Fruit fly (Drosophila melanogaster) whole organism, embryonic: ENCODE measurements around the gene CG17362.
A peak's percentile ranks its signal among the peaks of the same experiment; 100 is the strongest.

ENCODE experiments used
- Atf3 ChIP-seq: fragments of 200-800 bp; sonication (Bioruptor generic); optimal IDR thresholded peaks from 3 replicates; lab custom pipeline; 2016; ENCODE audit warnings: missing biosample characterization, missing genetic modification characterization
- CG11085 ChIP-seq: fragments of 200-800 bp; sonication (Bioruptor generic); IDR thresholded peaks from 2 replicates; pipeline ENCODE4 v1.3.6; 2022; ENCODE audit warnings: missing biosample characterization, missing genetic modification characterization
- CG11093 ChIP-seq: fragments of 200-800 bp; sonication (Bioruptor generic); IDR thresholded peaks from 3 replicates; pipeline ENCODE4 v1.3.6; 2022; ENCODE audit warnings: missing biosample characterization, missing genetic modification characterization
- CG11723 ChIP-seq: fragments of 200-800 bp; sonication (Bioruptor generic); optimal IDR thresholded peaks from 2 replicates; lab custom pipeline; 2017; ENCODE audit warnings: missing biosample characterization, mild to moderate bottlenecking, missing genetic modification characterization
- CG12219 ChIP-seq: fragments of 200-800 bp; sonication (Bioruptor generic); optimal IDR thresholded peaks from 3 replicates; lab custom pipeline; 2018; ENCODE audit warnings: missing biosample characterization, mild to moderate bottlenecking, missing genetic modification characterization
- CG1233 ChIP-seq: fragments of 200-800 bp; sonication (Bioruptor generic); optimal IDR thresholded peaks from 4 replicates; lab custom pipeline; 2018; ENCODE audit warnings: missing biosample characterization, mild to moderate bottlenecking, missing genetic modification characterization
- CG12659 ChIP-seq: fragments of 200-800 bp; sonication (Bioruptor generic); optimal IDR thresholded peaks from 3 replicates; lab custom pipeline; 2017; ENCODE audit warnings: mild to moderate bottlenecking, missing biosample characterization, missing genetic modification reagents, missing genetic modification characterization
- CG13624 ChIP-seq: fragments of 200-800 bp; sonication (Bioruptor generic); optimal IDR thresholded peaks from 2 replicates; lab custom pipeline; 2016; ENCODE audit warnings: missing biosample characterization, missing genetic modification characterization
- CG14014 ChIP-seq: fragments of 200-800 bp; sonication (Bioruptor generic); IDR thresholded peaks from 2 replicates; pipeline ENCODE4 v1.3.6; 2022; ENCODE audit warnings: missing biosample characterization, missing genetic modification characterization
- CG14441 ChIP-seq: fragments of 200-800 bp; sonication (Bioruptor generic); IDR thresholded peaks from 2 replicates; pipeline ENCODE4 v1.3.6; 2022; ENCODE audit warnings: missing biosample characterization, missing genetic modification characterization
- CG14860 ChIP-seq: fragments of 200-800 bp; sonication (Bioruptor generic); IDR thresholded peaks from 3 replicates; pipeline ENCODE4 v1.3.6; 2022; ENCODE audit warnings: missing biosample characterization, missing genetic modification characterization; ENCODE audit not compliant: partially characterized antibody
- CG17328 ChIP-seq: fragments of 200-800 bp; sonication (Bioruptor generic); IDR thresholded peaks from 2 replicates; pipeline ENCODE4 v1.3.6; 2022; ENCODE audit warnings: missing biosample characterization, missing genetic modification characterization
- CG17361 ChIP-seq: fragments of 200-800 bp; sonication (Bioruptor generic); IDR thresholded peaks from 3 replicates; pipeline ENCODE4 v1.3.6; 2022; ENCODE audit warnings: missing biosample characterization, missing genetic modification characterization
- CG18619 ChIP-seq: fragments of 200-800 bp; sonication (Bioruptor generic); optimal IDR thresholded peaks from 3 replicates; lab custom pipeline; 2017; ENCODE audit warnings: missing biosample characterization, mild to moderate bottlenecking, missing genetic modification characterization
- CG18764 ChIP-seq: fragments of 200-800 bp; sonication (Bioruptor generic); optimal IDR thresholded peaks from 3 replicates; lab custom pipeline; 2016; ENCODE audit warnings: missing biosample characterization, missing genetic modification characterization
- CG2199 ChIP-seq: fragments of 200-800 bp; sonication (Bioruptor generic); IDR thresholded peaks from 3 replicates; pipeline ENCODE4 v1.3.6; 2022; ENCODE audit warnings: missing biosample characterization, missing genetic modification characterization
- CG30403 ChIP-seq: fragments of 200-800 bp; sonication (Bioruptor generic); optimal IDR thresholded peaks from 3 replicates; lab custom pipeline; 2016; ENCODE audit warnings: missing biosample characterization, missing genetic modification characterization
- CG30431 ChIP-seq: fragments of 200-800 bp; sonication (Bioruptor generic); optimal IDR thresholded peaks from 2 replicates; lab custom pipeline; 2017; ENCODE audit warnings: missing biosample characterization, missing genetic modification characterization
- CG42726 ChIP-seq: fragments of 200-800 bp; sonication (Bioruptor generic); IDR thresholded peaks from 2 replicates; pipeline ENCODE4 v1.3.6; 2022; ENCODE audit warnings: missing biosample characterization, missing genetic modification characterization; ENCODE audit not compliant: partially characterized antibody
- CG7357 ChIP-seq: fragments of 200-800 bp; sonication (Bioruptor generic); IDR thresholded peaks from 3 replicates; pipeline ENCODE4 v1.3.6; 2022; ENCODE audit warnings: missing biosample characterization, missing genetic modification characterization
- CG8388 ChIP-seq: fragments of 200-800 bp; sonication (Bioruptor generic); optimal IDR thresholded peaks from 2 replicates; lab custom pipeline; 2019; ENCODE audit warnings: missing biosample characterization, mild to moderate bottlenecking, missing genetic modification characterization, moderate library complexity
- CG9932 ChIP-seq: fragments of 200-800 bp; sonication (Bioruptor generic); IDR thresholded peaks from 2 replicates; pipeline ENCODE4 v1.3.6; 2022; ENCODE audit warnings: missing biosample characterization, missing genetic modification characterization
- Chrac-16 ChIP-seq: fragments of 200-800 bp; sonication (Bioruptor generic); optimal IDR thresholded peaks from 3 replicates; lab custom pipeline; 2016; ENCODE audit warnings: missing biosample characterization, missing genetic modification characterization
- Hmx ChIP-seq: fragments of 200-800 bp; sonication (Bioruptor generic); optimal IDR thresholded peaks from 2 replicates; lab custom pipeline; 2016; ENCODE audit warnings: missing biosample characterization, missing genetic modification characterization
- Jarid2 ChIP-seq: fragments of 200-800 bp; sonication (Bioruptor generic); optimal IDR thresholded peaks from 3 replicates; lab custom pipeline; 2017; ENCODE audit warnings: mild to moderate bottlenecking, missing biosample characterization, missing genetic modification reagents, missing genetic modification characterization
- Nf-YB ChIP-seq: fragments of 200-800 bp; sonication (Bioruptor generic); optimal IDR thresholded peaks from 3 replicates; lab custom pipeline; 2019; ENCODE audit warnings: missing biosample characterization, mild to moderate bottlenecking, missing genetic modification characterization, moderate library complexity
- Six4 ChIP-seq: fragments of 200-800 bp; sonication (Bioruptor generic); optimal IDR thresholded peaks from 2 replicates; lab custom pipeline; 2016; ENCODE audit warnings: missing biosample characterization, missing genetic modification characterization
- Sox100B ChIP-seq: fragments of 200-800 bp; sonication (Bioruptor generic); optimal IDR thresholded peaks from 3 replicates; lab custom pipeline; 2018; ENCODE audit warnings: missing biosample characterization, mild to moderate bottlenecking, missing genetic modification characterization
- Trl ChIP-seq, 3 experiments: fragments of >200 bp in 2 of 3; fragments of 200-800 bp in 1 of 3; sonication (Bioruptor generic) in 1 of 3; optimal IDR thresholded peaks; 2 replicates in 1 of 3; 3 replicates in 2 of 3; lab custom pipeline; 2016 to 2017; ENCODE audit warnings: missing biosample characterization in 1 of 3, missing genetic modification characterization in 1 of 3
- Vsx1 ChIP-seq: fragments of 200-800 bp; sonication (Bioruptor generic); optimal IDR thresholded peaks from 2 replicates; lab custom pipeline; 2017; ENCODE audit warnings: missing biosample characterization, mild to moderate bottlenecking, missing genetic modification characterization, missing genetic modification reagents
- Xrp1 ChIP-seq: fragments of 200-800 bp; sonication (Bioruptor generic); IDR thresholded peaks from 2 replicates; pipeline ENCODE4 v1.3.6; 2022; ENCODE audit warnings: missing biosample characterization, missing genetic modification characterization
- btn ChIP-seq: fragments of 200-800 bp; sonication (Bioruptor generic); optimal IDR thresholded peaks from 2 replicates; lab custom pipeline; 2016; ENCODE audit warnings: missing biosample characterization, missing genetic modification characterization
- chm ChIP-seq: fragments of 200-800 bp; sonication (Bioruptor generic); IDR thresholded peaks from 2 replicates; pipeline ENCODE4 v1.3.6; 2022; ENCODE audit warnings: missing biosample characterization, missing genetic modification characterization
- chn ChIP-seq: fragments of 200-800 bp; sonication (Bioruptor generic); optimal IDR thresholded peaks from 2 replicates; lab custom pipeline; 2016; ENCODE audit warnings: missing biosample characterization, missing genetic modification characterization
- croc ChIP-seq: fragments of 200-800 bp; sonication (Bioruptor generic); conservative IDR thresholded peaks from 3 replicates; pipeline ENCODE4 v1.3.6; 2022; ENCODE audit warnings: missing biosample characterization, missing genetic modification characterization
- ewg ChIP-seq: fragments of 200-800 bp; sonication (Bioruptor generic); optimal IDR thresholded peaks from 3 replicates; lab custom pipeline; 2017; ENCODE audit warnings: mild to moderate bottlenecking, missing biosample characterization, missing genetic modification reagents, missing genetic modification characterization
- fd102C ChIP-seq: fragments of 200-800 bp; sonication (Bioruptor generic); optimal IDR thresholded peaks from 2 replicates; lab custom pipeline; 2018; ENCODE audit warnings: missing biosample characterization, mild to moderate bottlenecking, missing genetic modification characterization, moderate library complexity
- ind ChIP-seq: fragments of 200-800 bp; sonication (Bioruptor generic); optimal IDR thresholded peaks from 3 replicates; lab custom pipeline; 2016; ENCODE audit warnings: missing biosample characterization, missing genetic modification characterization
- knrl ChIP-seq: fragments of 200-800 bp; sonication (Bioruptor generic); IDR thresholded peaks from 3 replicates; pipeline ENCODE4 v1.3.6; 2022; ENCODE audit warnings: missing biosample characterization, missing genetic modification characterization; ENCODE audit not compliant: partially characterized antibody
- lab ChIP-seq: fragments of 200-800 bp; sonication (Bioruptor generic); optimal IDR thresholded peaks from 3 replicates; lab custom pipeline; 2017; ENCODE audit warnings: missing biosample characterization, missing genetic modification characterization, mild to moderate bottlenecking, moderate library complexity, missing genetic modification reagents
- lbe ChIP-seq: fragments of 200-800 bp; sonication (Bioruptor generic); optimal IDR thresholded peaks from 2 replicates; lab custom pipeline; 2016; ENCODE audit warnings: missing biosample characterization, mild to moderate bottlenecking, missing genetic modification characterization
- nom ChIP-seq: fragments of 200-800 bp; sonication (Bioruptor generic); optimal IDR thresholded peaks from 2 replicates; lab custom pipeline; 2017; ENCODE audit warnings: missing biosample characterization, missing genetic modification characterization, mild to moderate bottlenecking, moderate library complexity, missing genetic modification reagents
- repo ChIP-seq: fragments of 200-800 bp; sonication (Bioruptor generic); optimal IDR thresholded peaks from 2 replicates; lab custom pipeline; 2016; ENCODE audit warnings: missing biosample characterization, missing genetic modification characterization
- sc ChIP-seq, 3 experiments: fragments of >200 bp in 2 of 3; fragments of 200-800 bp in 1 of 3; sonication (Bioruptor generic) in 1 of 3; optimal IDR thresholded peaks; 2 replicates in 2 of 3; 3 replicates in 1 of 3; lab custom pipeline; 2017; ENCODE audit warnings: mild to moderate bottlenecking in 1 of 3, missing biosample characterization in 1 of 3, missing genetic modification characterization in 1 of 3, missing genetic modification reagents in 1 of 3
- tna ChIP-seq: fragments of 200-800 bp; sonication (Bioruptor generic); IDR thresholded peaks from 2 replicates; pipeline ENCODE4 v1.3.6; 2022; ENCODE audit warnings: missing biosample characterization, missing genetic modification characterization; ENCODE audit not compliant: partially characterized antibody
- tx ChIP-seq: fragments of 200-800 bp; sonication (Bioruptor generic); optimal IDR thresholded peaks from 2 replicates; lab custom pipeline; 2016; ENCODE audit warnings: missing biosample characterization, missing genetic modification characterization
- wek ChIP-seq: fragments of 200-800 bp; sonication (Bioruptor generic); optimal IDR thresholded peaks from 3 replicates; lab custom pipeline; 2018; ENCODE audit warnings: missing biosample characterization, mild to moderate bottlenecking, missing genetic modification characterization, moderate library complexity
- yki ChIP-seq: fragments of >200 bp; optimal IDR thresholded peaks from 3 replicates; lab custom pipeline; 2018
- z ChIP-seq: fragments of 200-800 bp; sonication (Bioruptor generic); IDR thresholded peaks from 3 replicates; pipeline ENCODE4 v1.3.6; 2022; ENCODE audit warnings: missing biosample characterization, missing genetic modification characterization

Gene CG17362

DNA sequence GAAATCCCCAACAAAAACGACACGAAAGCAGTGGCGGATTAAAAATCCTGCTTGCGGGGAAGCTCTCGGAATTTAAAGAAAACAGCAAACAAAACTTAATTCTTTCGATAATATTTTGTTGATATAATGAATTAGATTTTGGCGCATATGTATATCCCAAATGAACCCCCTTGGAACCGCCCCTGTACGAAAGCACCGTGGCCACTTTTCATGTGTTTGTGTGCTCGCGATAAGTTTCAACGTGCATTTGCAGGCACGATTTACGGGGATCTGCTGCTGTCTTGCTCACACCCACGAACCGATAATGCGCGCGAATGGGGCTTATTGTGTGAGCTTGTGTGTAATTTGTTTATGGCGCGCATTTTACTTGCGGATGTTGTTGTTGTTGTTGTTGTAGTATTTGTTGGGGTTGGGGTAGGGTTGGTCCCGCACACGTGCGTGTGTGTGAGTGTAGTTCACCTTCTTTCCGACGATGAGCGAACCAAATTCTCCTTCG, 18.6 kb downstream of the CG17362 start (continued):
- TF ChIP-seq croc (GFP tag; lab: Robert Waterston, UW): peak; percentile 85
- peak; percentile 98 for TF ChIP-seq CG14441 (GFP tag; lab: Robert Waterston, UW)
- peak; percentile 97 for TF ChIP-seq CG13624
- peak; percentile 96 for TF ChIP-seq chm (GFP tag; lab: Robert Waterston, UW)
- TF ChIP-seq wek: peak; percentile 81
- TF ChIP-seq ind (GFP tag; lab: Kevin White, UChicago): peak; percentile 97
- TF ChIP-seq CG9932 (GFP tag; lab: Robert Waterston, UW): peak; percentile 94
- TF ChIP-seq CG30431: peak; percentile 93
- TF ChIP-seq btn (GFP tag; lab: Kevin White, UChicago): peak; percentile 80
- peak; percentile 91 for TF ChIP-seq CG18764 (GFP tag; lab: Kevin White, UChicago)
- peak; percentile 89 for TF ChIP-seq Vsx1 (GFP tag; lab: Kevin White, UChicago)
- TF ChIP-seq ewg (GFP tag; lab: Kevin White, UChicago): peak; percentile 92
- peak; percentile 94 for TF ChIP-seq CG18619 (GFP tag; lab: Kevin White, UChicago)
- TF ChIP-seq CG2199: peak; percentile 98
- peak; percentile 87 for TF ChIP-seq lbe (GFP tag; lab: Kevin White, UChicago)
- TF ChIP-seq tna (GFP tag; lab: Robert Waterston, UW): no peak
- peak; percentile 97 for TF ChIP-seq lab
- peak; percentile 94 for TF ChIP-seq Chrac-16
- TF ChIP-seq tx: peak; percentile 94
- TF ChIP-seq CG30403 (GFP tag; lab: Kevin White, UChicago): peak; percentile 97
- TF ChIP-seq Hmx (GFP tag; lab: Kevin White, UChicago): peak; percentile 88
- no peak for TF ChIP-seq yki (lab: Kevin White, UChicago)
- TF ChIP-seq knrl: 0 out of 3 replicates have a peak, but pooled peaks have one; percentile 12
- TF ChIP-seq CG42726 (GFP tag; lab: Robert Waterston, UW): no peak
- peak; percentile 96 for TF ChIP-seq CG17361 (GFP tag; lab: Robert Waterston, UW)
- peak; percentile 93 for TF ChIP-seq Six4 (GFP tag; lab: Kevin White, UChicago)
- peak; percentile 93 for TF ChIP-seq CG1233 (GFP tag; lab: Kevin White, UChicago)
- no peak for TF ChIP-seq sc (optimal IDR thresholded peaks at IDR 0.05; lab: Kevin White, UChicago)
- peak; percentile 85 for TF ChIP-seq sc (GFP tag; optimal IDR thresholded peaks at IDR 0.05; lab: Kevin White, UChicago)
- TF ChIP-seq Trl (optimal IDR thresholded peaks at IDR 0.05; lab: Kevin White, UChicago): no peak
- TF ChIP-seq Trl (GFP tag; optimal IDR thresholded peaks at IDR 0.05; lab: Kevin White, UChicago): peak; percentile 96
- peak; percentile 96 for TF ChIP-seq CG12659 (GFP tag; lab: Kevin White, UChicago)
- TF ChIP-seq CG7357 (GFP tag; lab: Robert Waterston, UW): peak; percentile 82
- peak; percentile 87 for TF ChIP-seq CG11085 (GFP tag; lab: Robert Waterston, UW)
- peak; percentile 94 for TF ChIP-seq CG11723 (GFP tag; lab: Kevin White, UChicago)
- TF ChIP-seq CG14014 (GFP tag; lab: Robert Waterston, UW): peak; percentile 96
- TF ChIP-seq Sox100B: peak; percentile 93
- peak; percentile 74 for TF ChIP-seq Nf-YB (GFP tag; lab: Kevin White, UChicago)
- peak; percentile 94 for TF ChIP-seq repo (GFP tag; lab: Kevin White, UChicago)
- TF ChIP-seq nom (GFP tag; lab: Kevin White, UChicago): peak; percentile 93
- TF ChIP-seq Jarid2: peak; percentile 80
- peak; percentile 94 for TF ChIP-seq CG12219
- TF ChIP-seq CG17328 (GFP tag; lab: Robert Waterston, UW): peak; percentile 97
- peak; percentile 95 for TF ChIP-seq chn
- peak; percentile 93 for TF ChIP-seq Atf3 (GFP tag; lab: Kevin White, UChicago)
- TF ChIP-seq CG11093 (GFP tag; lab: Robert Waterston, UW): peak; percentile 93
- TF ChIP-seq z (GFP tag; lab: Robert Waterston, UW): no peak
- TF ChIP-seq CG8388: peak; percentile 90
- TF ChIP-seq Xrp1 (GFP tag; lab: Robert Waterston, UW): peak; percentile 93
- TF ChIP-seq CG14860: no peak
- TF ChIP-seq fd102C (GFP tag; lab: Kevin White, UChicago): peak; percentile 3
